Worm (Caenorhabditis elegans) whole organism, L4 larva: ENCODE data around the gene C05C8.7.

Experiments
- Y105C5A.15 ChIP-seq: fragments of 200-800 bp; sonication (Bioruptor generic); IDR thresholded peaks from 2 replicates; pipeline ENCODE4 v1.3.6; 2022; ENCODE audit warnings: missing genetic modification characterization, missing compliant biosample characterization
- ceh-32 ChIP-seq: sonication (generic microtip); optimal IDR thresholded peaks from 2 replicates; lab custom pipeline; 2016; ENCODE audit warnings: mild to moderate bottlenecking, missing genetic modification characterization, missing compliant biosample characterization; ENCODE audit not compliant: poor library complexity
- ceh-44 ChIP-seq: fragments of 200-800 bp; sonication (Bioruptor generic); IDR thresholded peaks from 2 replicates; pipeline ENCODE4 v1.3.6; 2022; ENCODE audit warnings: missing genetic modification reagents, missing genetic modification characterization, missing compliant biosample characterization
- ces-1 ChIP-seq: fragments of 150-350 bp; sonication (generic microtip); optimal IDR thresholded peaks from 4 replicates; lab custom pipeline; 2014; ENCODE audit warnings: missing biosample characterization, missing genetic modification reagents, missing genetic modification characterization
- dve-1 ChIP-seq: sonication (generic microtip); optimal IDR thresholded peaks from 2 replicates; lab custom pipeline; 2017; ENCODE audit warnings: antibody characterized with exemption, mild to moderate bottlenecking, missing genetic modification characterization, missing compliant biosample characterization; ENCODE audit not compliant: insufficient read depth
- lin-13 ChIP-seq: fragments of 150-350 bp; optimal IDR thresholded peaks from 2 replicates; lab custom pipeline; 2014; ENCODE audit warnings: missing biosample characterization, missing genetic modification reagents, missing genetic modification characterization
- nhr-11 ChIP-seq: fragments of 150-350 bp; optimal IDR thresholded peaks from 2 replicates; lab custom pipeline; 2014; ENCODE audit warnings: missing biosample characterization, missing genetic modification characterization
- nhr-28 ChIP-seq: fragments of 150-350 bp; optimal IDR thresholded peaks from 2 replicates; lab custom pipeline; 2014; ENCODE audit warnings: missing biosample characterization, missing genetic modification characterization
- nhr-77 ChIP-seq: fragments of 150-350 bp; optimal IDR thresholded peaks from 2 replicates; lab custom pipeline; 2014; ENCODE audit warnings: missing biosample characterization, missing genetic modification characterization
- pha-4 ChIP-seq, 2 experiments: fragments of 150-350 bp in 1 of 2; fragments of 200-800 bp in 1 of 2; sonication (Bioruptor generic) in 1 of 2; IDR thresholded peaks in 1 of 2; optimal IDR thresholded peaks in 1 of 2; 2 replicates each; pipeline versions ENCODE4 v1.3.6 to Lab custom; 2014 to 2022; ENCODE audit warnings: missing genetic modification characterization in 2 of 2, missing genetic modification reagents in 2 of 2, missing biosample characterization in 1 of 2, missing compliant biosample characterization in 1 of 2
- pqm-1 ChIP-seq: sonication (generic microtip); optimal IDR thresholded peaks from 2 replicates; lab custom pipeline; 2017; ENCODE audit warnings: missing biosample characterization, missing genetic modification characterization
- snpc-4 ChIP-seq: fragments of 150-350 bp; optimal IDR thresholded peaks from 2 replicates; lab custom pipeline; 2014; ENCODE audit warnings: missing biosample characterization, missing genetic modification characterization

- no peak for TF ChIP-seq ceh-44 (GFP tag; lab: Robert Waterston, UW)
- TF ChIP-seq pqm-1 (tag; lab: Kevin White, UChicago), result no peak
- TF ChIP-seq lin-13 (GFP tag; lab: Kevin White, UChicago), result no peak
- TF ChIP-seq snpc-4, result no peak
- TF ChIP-seq Y105C5A.15 (GFP tag; lab: Robert Waterston, UW), result no peak
- TF ChIP-seq nhr-11, result no peak
- no peak for TF ChIP-seq pha-4 (GFP tag; IDR thresholded peaks at IDR 0.05; lab: Robert Waterston, UW)
- no peak for TF ChIP-seq pha-4 (tag; optimal IDR thresholded peaks at IDR 0.05; lab: Kevin White, UChicago)
- no peak for TF ChIP-seq ceh-32
- TF ChIP-seq nhr-77, result no peak
- no peak for TF ChIP-seq nhr-28 (tag; lab: Kevin White, UChicago)
- no peak for TF ChIP-seq ces-1 (GFP tag; lab: Kevin White, UChicago)
- TF ChIP-seq dve-1 (tag; lab: Kevin White, UChicago), result no peak
Observed at ce11 chrV:7248227-7248953, 1.5 kb upstream of the C05C8.7 start.
